Worm (Caenorhabditis elegans) whole organism, L1 larva: ENCODE measurements around the gene twk-46.
"Not testable (repeated sequence)": the region's sequence is repeated elsewhere in the genome, so short reads cannot be mapped to it uniquely, and the experiment has no call there.

Source experiments
- C04F5.9 ChIP-seq: sonication (generic microtip); optimal IDR thresholded peaks from 2 replicates; lab custom pipeline; 2016; ENCODE audit warnings: missing genetic modification characterization, missing compliant biosample characterization
- Y116A8C.19 ChIP-seq: sonication (generic microtip); optimal IDR thresholded peaks from 2 replicates; lab custom pipeline; 2016; ENCODE audit warnings: missing compliant biosample characterization, missing genetic modification characterization, borderline replicate concordance
- aha-1 ChIP-seq: fragments of 150-350 bp; optimal IDR thresholded peaks from 2 replicates; lab custom pipeline; 2014; ENCODE audit warnings: missing biosample characterization, missing genetic modification characterization
- alr-1 ChIP-seq: fragments of 200-800 bp; sonication (Bioruptor generic); optimal IDR thresholded peaks from 2 replicates; lab custom pipeline; 2018; ENCODE audit warnings: borderline replicate concordance, mild to moderate bottlenecking, missing genetic modification characterization, missing compliant biosample characterization
- ama-1 ChIP-seq: fragments of 150-350 bp; optimal IDR thresholded peaks from 2 replicates; lab custom pipeline; 2014
- ceh-82 ChIP-seq, 3 experiments: fragments of 150-350 bp in 1 of 3; sonication (generic microtip) in 2 of 3; optimal IDR thresholded peaks; 2 replicates each; lab custom pipeline; 2014 to 2017; ENCODE audit warnings: missing biosample characterization in 3 of 3, missing genetic modification characterization in 3 of 3
- ceh-88 ChIP-seq: fragments of 200-800 bp; sonication (Bioruptor generic); IDR thresholded peaks from 2 replicates; pipeline ENCODE4 v1.3.6; 2022; ENCODE audit warnings: missing genetic modification characterization, missing compliant biosample characterization
- dsc-1 ChIP-seq: sonication (generic microtip); optimal IDR thresholded peaks from 2 replicates; lab custom pipeline; 2016; ENCODE audit warnings: mild to moderate bottlenecking, missing genetic modification characterization, missing compliant biosample characterization
- efl-1 ChIP-seq, 4 experiments: fragments of 150-350 bp; optimal IDR thresholded peaks in 3 of 4; peaks in 1 of 4; 1 replicate in 1 of 4; 2 replicates in 3 of 4; lab custom pipeline; 2014; ENCODE audit warnings: missing biosample characterization in 2 of 4, missing genetic modification characterization in 2 of 4, missing genetic modification reagents in 2 of 4
- efl-3 ChIP-seq: fragments of 200-800 bp; sonication (Bioruptor generic); optimal IDR thresholded peaks from 2 replicates; lab custom pipeline; 2018; ENCODE audit warnings: mild to moderate bottlenecking, missing genetic modification characterization, missing compliant biosample characterization
- elt-3 ChIP-seq, 6 experiments: fragments of 150-350 bp in 1 of 6; sonication (generic microtip); optimal IDR thresholded peaks; 2 replicates each; lab custom pipeline; 2017 to 2018; ENCODE audit warnings: missing biosample characterization in 6 of 6, missing genetic modification characterization in 6 of 6, inconsistent platforms in 1 of 6
- ets-5 ChIP-seq: fragments of 200-800 bp; sonication (Bioruptor generic); IDR thresholded peaks from 2 replicates; pipeline ENCODE4 v1.3.6; 2022; ENCODE audit warnings: missing genetic modification characterization, missing compliant biosample characterization
- hlh-4 ChIP-seq: sonication (generic microtip); optimal IDR thresholded peaks from 2 replicates; lab custom pipeline; 2016; ENCODE audit warnings: mild to moderate bottlenecking, missing genetic modification characterization, missing compliant biosample characterization
- irx-1 ChIP-seq: sonication (generic microtip); optimal IDR thresholded peaks from 2 replicates; lab custom pipeline; 2016; ENCODE audit warnings: missing genetic modification characterization, missing compliant biosample characterization
- jun-1 ChIP-seq: fragments of 150-350 bp; optimal IDR thresholded peaks from 2 replicates; lab custom pipeline; 2014; ENCODE audit warnings: missing biosample characterization, missing genetic modification reagents, missing genetic modification characterization
- lin-13 ChIP-seq: fragments of 150-350 bp; optimal IDR thresholded peaks from 2 replicates; lab custom pipeline; 2014; ENCODE audit warnings: missing biosample characterization, missing genetic modification reagents, missing genetic modification characterization
- lin-14 ChIP-seq: fragments of 200-800 bp; sonication (Bioruptor generic); optimal IDR thresholded peaks from 2 replicates; lab custom pipeline; 2018; ENCODE audit warnings: mild to moderate bottlenecking, missing genetic modification characterization, moderate library complexity, missing compliant biosample characterization
- lin-15B ChIP-seq: fragments of 150-350 bp; sonication (generic microtip); optimal IDR thresholded peaks from 3 replicates; lab custom pipeline; 2014; ENCODE audit warnings: missing biosample characterization, missing genetic modification characterization
- nhr-11 ChIP-seq: fragments of 150-350 bp; optimal IDR thresholded peaks from 2 replicates; lab custom pipeline; 2014; ENCODE audit warnings: missing biosample characterization, missing genetic modification characterization
- nhr-237 ChIP-seq: fragments of 150-350 bp; optimal IDR thresholded peaks from 2 replicates; lab custom pipeline; 2014; ENCODE audit warnings: missing biosample characterization, missing genetic modification characterization
- nhr-47 ChIP-seq: sonication (generic microtip); optimal IDR thresholded peaks from 2 replicates; lab custom pipeline; 2016; ENCODE audit warnings: mild to moderate bottlenecking, missing genetic modification characterization, moderate library complexity, missing compliant biosample characterization
- nhr-71 ChIP-seq: sonication (generic microtip); optimal IDR thresholded peaks from 2 replicates; lab custom pipeline; 2016; ENCODE audit warnings: mild to moderate bottlenecking, missing genetic modification characterization, moderate library complexity, missing compliant biosample characterization
- nhr-77 ChIP-seq: fragments of 150-350 bp; optimal IDR thresholded peaks from 2 replicates; lab custom pipeline; 2014; ENCODE audit warnings: missing biosample characterization, missing genetic modification characterization
- nhr-84 ChIP-seq: sonication (generic microtip); optimal IDR thresholded peaks from 2 replicates; lab custom pipeline; 2017; ENCODE audit warnings: missing biosample characterization, missing genetic modification characterization
- nhr-85 ChIP-seq: sonication (generic microtip); peaks from one replicate; lab custom pipeline; 2016; ENCODE audit warnings: missing genetic modification characterization, inconsistent platforms, missing compliant biosample characterization
- pag-3 ChIP-seq: sonication (generic microtip); optimal IDR thresholded peaks from 2 replicates; lab custom pipeline; 2017; ENCODE audit warnings: missing genetic modification characterization, mild to moderate bottlenecking, missing compliant biosample characterization, antibody characterized with exemption, borderline replicate concordance; ENCODE audit not compliant: insufficient read depth
- sptf-1 ChIP-seq: fragments of 150-350 bp; optimal IDR thresholded peaks from 2 replicates; lab custom pipeline; 2014; ENCODE audit warnings: missing biosample characterization, missing genetic modification characterization
- unc-62 ChIP-seq: fragments of 150-350 bp; optimal IDR thresholded peaks from 2 replicates; lab custom pipeline; 2014; ENCODE audit warnings: missing biosample characterization, missing genetic modification reagents, missing genetic modification characterization
- unc-86 ChIP-seq: sonication (generic microtip); optimal IDR thresholded peaks from 2 replicates; lab custom pipeline; 2016; ENCODE audit warnings: missing genetic modification characterization, missing compliant biosample characterization
- zag-1 ChIP-seq: fragments of 150-350 bp; optimal IDR thresholded peaks from 2 replicates; lab custom pipeline; 2014; ENCODE audit warnings: missing biosample characterization, missing genetic modification characterization

Gene twk-46

DNA sequence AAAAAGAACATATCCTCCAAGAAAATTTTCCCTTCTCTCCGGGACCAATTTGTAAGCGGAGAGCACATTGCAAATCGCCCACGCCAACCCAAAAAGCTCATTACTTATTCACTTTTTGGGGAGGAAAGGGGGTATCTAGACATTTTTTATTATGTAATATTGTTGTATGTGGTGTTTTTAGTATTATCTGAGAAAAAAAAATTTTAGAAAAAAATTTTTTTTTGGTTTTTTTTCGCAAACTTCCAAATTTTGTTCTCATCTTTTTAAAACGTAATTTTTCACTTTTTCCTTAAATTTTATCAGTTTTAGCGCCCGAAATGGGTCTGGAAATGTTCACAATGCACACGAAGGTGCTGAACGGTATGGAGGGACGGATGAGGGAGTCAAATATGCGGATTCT lies at the start of gene twk-46:
twk-46 (plus strand) TSS at position 301 of the 400 bp plus-strand sequence.
- TF ChIP-seq hlh-4 (tag; lab: Kevin White, UChicago): no peak
- TF ChIP-seq alr-1 (tag; lab: Kevin White, UChicago): no peak
- TF ChIP-seq lin-13 (GFP tag; lab: Kevin White, UChicago): no peak
- TF ChIP-seq unc-86 (tag; lab: Kevin White, UChicago): no peak
- TF ChIP-seq ceh-82 (tag; optimal IDR thresholded peaks at IDR 0.05; lab: Kevin White, UChicago): no peak
- no peak for TF ChIP-seq C04F5.9
- no peak for TF ChIP-seq irx-1 (tag; lab: Kevin White, UChicago)
- no peak for TF ChIP-seq unc-62
- no peak for TF ChIP-seq lin-14 (GFP tag; lab: Kevin White, UChicago)
- no peak for TF ChIP-seq efl-3 (GFP tag; lab: Kevin White, UChicago)
- TF ChIP-seq nhr-47 (tag; lab: Kevin White, UChicago): no peak

DNA sequence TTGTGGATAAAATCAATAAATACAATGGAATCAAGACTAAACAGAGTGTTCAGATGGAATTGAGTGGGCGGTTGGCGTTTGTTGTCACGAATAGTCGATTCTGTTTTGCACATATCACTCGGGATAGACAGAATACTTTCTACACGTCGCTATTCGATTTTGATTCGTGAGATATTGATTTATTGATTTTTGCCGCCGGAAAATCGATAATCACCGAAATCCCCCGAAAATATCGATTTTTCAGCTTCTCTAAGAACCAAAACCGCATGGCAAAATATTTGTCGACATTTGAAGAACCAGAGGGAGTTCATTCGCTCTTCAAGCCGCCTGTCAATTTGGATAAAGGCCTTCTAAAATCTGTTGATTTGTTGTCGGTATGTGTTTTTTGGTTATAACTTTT lies 49.6 kb upstream of the twk-46 start:
- TF ChIP-seq dsc-1 (tag; lab: Kevin White, UChicago) (no peak), nhr-85 (tag; lab: Kevin White, UChicago) (no peak), nhr-71 (tag; lab: Kevin White, UChicago) (no peak), aha-1 (tag; lab: Kevin White, UChicago) (no peak)

ce11 chrV:19013215-19013614 lies 46.8 kb upstream of the twk-46 start:
- no peak for TF ChIP-seq ceh-88 (GFP tag; lab: Robert Waterston, UW)
- no peak for TF ChIP-seq nhr-237 (tag; lab: Kevin White, UChicago)
- TF ChIP-seq Y116A8C.19: no peak
- TF ChIP-seq sptf-1 (tag; lab: Kevin White, UChicago): no peak

DNA sequence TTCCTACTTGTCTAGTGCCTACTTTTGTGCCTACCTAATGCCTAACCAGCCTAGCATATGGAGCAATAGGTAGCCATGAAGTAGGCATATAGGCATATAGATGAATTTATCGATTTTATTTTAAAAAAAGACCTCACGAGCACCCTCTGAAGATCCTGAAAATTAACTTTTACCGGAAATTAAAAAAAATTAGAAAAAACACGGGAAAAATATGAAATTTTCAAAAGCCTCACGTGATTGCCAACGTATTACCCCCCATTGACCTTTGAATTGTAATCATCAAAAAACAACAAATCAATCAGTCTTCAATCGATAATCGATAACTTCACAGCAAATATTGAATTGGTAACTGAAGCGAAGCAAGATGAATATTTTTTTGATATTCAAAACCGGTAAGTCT lies 45.7 kb upstream of the twk-46 start, which contains the start of gene Y39B6A.30:
Y39B6A.30 (plus strand) TSS at position 301 of the 400 bp plus-strand sequence.
- TF ChIP-seq alr-1 (tag; lab: Kevin White, UChicago); ceh-88 (GFP tag; lab: Robert Waterston, UW); C04F5.9: not testable (repeated sequence)

DNA sequence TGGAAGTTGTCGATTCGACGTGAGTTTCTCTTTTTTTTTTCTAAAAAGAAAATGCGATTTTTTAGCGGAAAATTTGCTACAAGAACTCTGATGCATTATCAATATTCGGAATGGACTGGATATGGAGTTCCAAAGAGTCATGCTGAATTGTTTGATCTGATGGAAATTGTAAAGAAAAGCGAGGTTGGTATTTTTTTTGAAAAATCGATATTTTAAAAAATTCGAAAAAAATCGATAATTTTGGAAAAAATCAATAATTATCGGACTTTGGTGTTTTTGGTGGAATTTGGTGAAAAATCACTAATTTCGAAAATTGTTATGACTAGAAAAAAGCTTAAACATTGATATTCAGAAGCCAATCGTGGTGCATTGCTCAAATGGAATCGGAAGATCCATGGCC lies 40.7 kb upstream of the twk-46 start:
- TF ChIP-seq pag-3 (tag; lab: Kevin White, UChicago): no peak
- TF ChIP-seq nhr-77 (tag; lab: Kevin White, UChicago): no peak
- TF ChIP-seq elt-3 (tag; optimal IDR thresholded peaks at IDR 0.05; lab: Kevin White, UChicago): no peak
- TF ChIP-seq zag-1: no peak
- no peak for TF ChIP-seq nhr-84
- no peak for TF ChIP-seq jun-1 (tag; lab: Kevin White, UChicago)
- TF ChIP-seq lin-13 (GFP tag; lab: Kevin White, UChicago): no peak
- TF ChIP-seq lin-15B: no peak
- no peak for TF ChIP-seq nhr-11 (tag; lab: Kevin White, UChicago)

- TF ChIP-seq ets-5 (GFP tag; lab: Robert Waterston, UW) (no peak), ceh-82 (tag; optimal IDR thresholded peaks at IDR 0.05; lab: Kevin White, UChicago) (no peak)
Observed at ce11 chrV:19024683-19025082, 35.3 kb upstream of the twk-46 start, which contains the start of gene Y39B6A.29. TSS of gene Y39B6A.29 (minus strand) at chrV:19024783.

ce11 chrV:19026163-19026562 lies 33.8 kb upstream of the twk-46 start, which contains the start of gene Y39B6A.25:
TSS of gene Y39B6A.25 (plus strand) at chrV:19026463.
- no peak for TF ChIP-seq efl-1 (optimal IDR thresholded peaks at IDR 0.05; lab: Kevin White, UChicago)
- TF ChIP-seq efl-1 (GFP tag; optimal IDR thresholded peaks at IDR 0.05 in 1 of 2; lab: Kevin White, UChicago): peak in 1 of 2 experiments; percentile 78
- TF ChIP-seq ama-1: no peak
